Worm (Caenorhabditis elegans): ENCODE results near the gene Y82E9BR.18.

- TF ChIP-seq lsl-1 (GFP tag; optimal IDR thresholded peaks at IDR 0.05) = peak; percentile 50
- no peak for TF ChIP-seq Y79H2A.3 (GFP tag; conservative IDR thresholded peaks at IDR 0.05)
- no peak for TF ChIP-seq lsy-27 (tag; optimal IDR thresholded peaks at IDR 0.05; ENCODE audit: borderline replicate concordance, insufficient read depth)
- no peak for TF ChIP-seq Y53F4B.3 (GFP tag; IDR thresholded peaks at IDR 0.05)
- TF ChIP-seq F57C9.4 (tag; optimal IDR thresholded peaks at IDR 0.05) = no peak
- TF ChIP-seq sea-2 (GFP tag; IDR thresholded peaks at IDR 0.05) = no peak
- TF ChIP-seq snpc-4 (GFP tag; optimal IDR thresholded peaks at IDR 0.05) = no peak
- TF ChIP-seq snpc-4 (tag; optimal IDR thresholded peaks at IDR 0.05) = no peak
- no peak for TF ChIP-seq egrh-3 (GFP tag; IDR thresholded peaks at IDR 0.05)
- no peak for TF ChIP-seq nhr-80 (tag; optimal IDR thresholded peaks at IDR 0.05)
- TF ChIP-seq ztf-25 (GFP tag; IDR thresholded peaks at IDR 0.05) = no peak
- no peak for TF ChIP-seq him-1 (tag; optimal IDR thresholded peaks at IDR 0.05)
Observed at ce11 chrIII:1519906-1520305, 36.6 kb upstream of the Y82E9BR.18 start.

All from whole organism, young adult.